Fruit fly (Drosophila melanogaster): Measurements from ENCODE around the gene cyst.

cyst gene

dm6 chr2L:19508361-19508918, at the start of gene cyst:
cyst (minus strand) TSS chr2L:19508764.
- TF ChIP-seq CG13894 (tag; optimal IDR thresholded peaks at IDR 0.05): no peak
- TF ChIP-seq CG13287 (GFP tag; IDR thresholded peaks at IDR 0.05; ENCODE audit: partially characterized antibody): peak; percentile 92
- TF ChIP-seq Six4 (GFP tag; optimal IDR thresholded peaks at IDR 0.05): peak; percentile 9
- TF ChIP-seq CG3995 (GFP tag; optimal IDR thresholded peaks at IDR 0.05): peak; percentile 37
- peak; percentile 94 for TF ChIP-seq tna (GFP tag; IDR thresholded peaks at IDR 0.05; ENCODE audit: partially characterized antibody)
- no peak for TF ChIP-seq gt (GFP tag; IDR thresholded peaks at IDR 0.05)
- no peak for TF ChIP-seq Sox100B (GFP tag; optimal IDR thresholded peaks at IDR 0.05)
- TF ChIP-seq run (tag; optimal IDR thresholded peaks at IDR 0.05): no peak
- peak; percentile 90 for TF ChIP-seq stwl (tag; optimal IDR thresholded peaks at IDR 0.05)
- TF ChIP-seq CG14441 (GFP tag; IDR thresholded peaks at IDR 0.05): no peak
- peak; percentile 12 for TF ChIP-seq CG9727 (GFP tag; optimal IDR thresholded peaks at IDR 0.05)
- peak; percentile 81 for TF ChIP-seq CG12659 (GFP tag; optimal IDR thresholded peaks at IDR 0.05)
- peak; percentile 39 for TF ChIP-seq Dip3 (GFP tag; optimal IDR thresholded peaks at IDR 0.05)
- TF ChIP-seq dan (GFP tag; IDR thresholded peaks at IDR 0.05): no peak
- no peak for TF ChIP-seq CG33557 (GFP tag; optimal IDR thresholded peaks at IDR 0.05)
- no peak for TF ChIP-seq Nf-YB (GFP tag; optimal IDR thresholded peaks at IDR 0.05)
- TF ChIP-seq Dfd (GFP tag; optimal IDR thresholded peaks at IDR 0.05): no peak
- TF ChIP-seq psq (GFP tag; optimal IDR thresholded peaks at IDR 0.05): no peak
- TF ChIP-seq dysf (GFP tag; IDR thresholded peaks at IDR 0.05): no peak
- TF ChIP-seq CoRest (tag; optimal IDR thresholded peaks at IDR 0.05): peak; percentile 60
- no peak for TF ChIP-seq CG17802 (tag; optimal IDR thresholded peaks at IDR 0.05)
- TF ChIP-seq CG42726 (GFP tag; IDR thresholded peaks at IDR 0.05; ENCODE audit: partially characterized antibody): peak; percentile 97
- TF ChIP-seq CG34376 (GFP tag; optimal IDR thresholded peaks at IDR 0.05): no peak
- TF ChIP-seq sd (tag; optimal IDR thresholded peaks at IDR 0.05): peak; percentile 64
- TF ChIP-seq CG14860 (GFP tag; IDR thresholded peaks at IDR 0.05; ENCODE audit: partially characterized antibody): peak; percentile 96
- peak; percentile 24 for TF ChIP-seq NfI (GFP tag; optimal IDR thresholded peaks at IDR 0.05)
- TF ChIP-seq CG10462 (GFP tag; optimal IDR thresholded peaks at IDR 0.05): no peak
- TF ChIP-seq gcm (GFP tag; optimal IDR thresholded peaks at IDR 0.05): no peak
- peak; percentile 75 for TF ChIP-seq vvl (GFP tag; IDR thresholded peaks at IDR 0.05)
- TF ChIP-seq CG1529 (GFP tag; optimal IDR thresholded peaks at IDR 0.05): no peak
- TF ChIP-seq CG1603 (tag; optimal IDR thresholded peaks at IDR 0.05): no peak
- TF ChIP-seq abd-A (tag; optimal IDR thresholded peaks at IDR 0.05): no peak
- TF ChIP-seq tio (GFP tag; optimal IDR thresholded peaks at IDR 0.05): no peak
- TF ChIP-seq CG2712 (tag; optimal IDR thresholded peaks at IDR 0.05): no peak
- TF ChIP-seq CG32767 (GFP tag; IDR thresholded peaks at IDR 0.05): peak; percentile 26; the same call in 1 of the 2 replicates
- TF ChIP-seq trem (tag; optimal IDR thresholded peaks at IDR 0.05): peak; percentile 72
- TF ChIP-seq vfl (GFP tag; optimal IDR thresholded peaks at IDR 0.05): peak; percentile 44
- no peak for TF ChIP-seq CG31224 (GFP tag; IDR thresholded peaks at IDR 0.05)
- no peak for TF ChIP-seq ac (GFP tag; optimal IDR thresholded peaks at IDR 0.05)
- peak; percentile 64 for TF ChIP-seq MBD-R2 (GFP tag; IDR thresholded peaks at IDR 0.05)
- TF ChIP-seq bigmax (GFP tag; optimal IDR thresholded peaks at IDR 0.05): no peak
- peak; percentile 40; the same call in 1 of the 2 replicates for TF ChIP-seq CG6272 (GFP tag; IDR thresholded peaks at IDR 0.05)
- TF ChIP-seq CG10431 (GFP tag; optimal IDR thresholded peaks at IDR 0.05): no peak
- peak; percentile 28; the same call in 1 of the 2 replicates for TF ChIP-seq Ptx1 (GFP tag; IDR thresholded peaks at IDR 0.05)
- peak; percentile 94 for TF ChIP-seq inv (GFP tag; IDR thresholded peaks at IDR 0.05; ENCODE audit: partially characterized antibody)
- peak; percentile 19; the same call in 1 of the 2 replicates for TF ChIP-seq CG11247 (GFP tag; IDR thresholded peaks at IDR 0.05)
- peak; percentile 90 for TF ChIP-seq chinmo (GFP tag; IDR thresholded peaks at IDR 0.05; ENCODE audit: partially characterized antibody)
- TF ChIP-seq fru (optimal IDR thresholded peaks at IDR 0.05): no peak
- peak; percentile 95 for TF ChIP-seq sna (GFP tag; IDR thresholded peaks at IDR 0.05; ENCODE audit: partially characterized antibody)
- no peak for TF ChIP-seq bcd (GFP tag; optimal IDR thresholded peaks at IDR 0.05)
